Fruit fly (Drosophila melanogaster) whole organism, embryonic: ENCODE data around the gene CG2691.

Source experiments
- Atf-2 ChIP-seq: fragments of 200-800 bp; sonication (Bioruptor generic); optimal IDR thresholded peaks from 2 replicates; lab custom pipeline; 2016; ENCODE audit warnings: missing biosample characterization, missing genetic modification characterization
- Blimp-1 ChIP-seq: fragments of 200-800 bp; sonication (Bioruptor generic); optimal IDR thresholded peaks from 3 replicates; lab custom pipeline; 2018; ENCODE audit warnings: missing biosample characterization, missing genetic modification characterization, mild to moderate bottlenecking, moderate library complexity, missing genetic modification reagents
- CG10366 ChIP-seq: fragments of 200-800 bp; sonication (Bioruptor generic); IDR thresholded peaks from 2 replicates; pipeline ENCODE4 v1.3.6; 2022; ENCODE audit warnings: missing biosample characterization, missing genetic modification characterization
- CG12391 ChIP-seq: fragments of 200-800 bp; sonication (Bioruptor generic); optimal IDR thresholded peaks from 3 replicates; lab custom pipeline; 2018; ENCODE audit warnings: missing biosample characterization, mild to moderate bottlenecking, missing genetic modification characterization, moderate library complexity
- CG13775 ChIP-seq: fragments of 200-800 bp; sonication (Bioruptor generic); optimal IDR thresholded peaks from 3 replicates; lab custom pipeline; 2017; ENCODE audit warnings: missing biosample characterization, mild to moderate bottlenecking, missing genetic modification characterization
- CG14710 ChIP-seq: fragments of 200-800 bp; sonication (Bioruptor generic); optimal IDR thresholded peaks from 3 replicates; lab custom pipeline; 2019; ENCODE audit warnings: missing biosample characterization, mild to moderate bottlenecking, missing genetic modification characterization, moderate library complexity
- CG1529 ChIP-seq: fragments of 200-800 bp; sonication (Bioruptor generic); optimal IDR thresholded peaks from 3 replicates; lab custom pipeline; 2018; ENCODE audit warnings: missing biosample characterization, missing genetic modification characterization
- CG16779 ChIP-seq: fragments of 200-800 bp; sonication (Bioruptor generic); IDR thresholded peaks from 2 replicates; pipeline ENCODE4 v1.3.6; 2022; ENCODE audit warnings: missing biosample characterization, missing genetic modification characterization
- CG16815 ChIP-seq: fragments of 200-800 bp; sonication (Bioruptor generic); optimal IDR thresholded peaks from 3 replicates; lab custom pipeline; 2017; ENCODE audit warnings: missing biosample characterization, mild to moderate bottlenecking, missing genetic modification characterization
- CG17802 ChIP-seq: fragments of 200-800 bp; sonication (Bioruptor generic); optimal IDR thresholded peaks from 2 replicates; lab custom pipeline; 2018; ENCODE audit warnings: missing biosample characterization, mild to moderate bottlenecking, missing genetic modification characterization, moderate library complexity
- CG1792 ChIP-seq: fragments of 200-800 bp; sonication (Bioruptor generic); optimal IDR thresholded peaks from 2 replicates; lab custom pipeline; 2016; ENCODE audit warnings: missing biosample characterization, missing genetic modification characterization
- CG2116 ChIP-seq: fragments of 200-800 bp; sonication (Bioruptor generic); optimal IDR thresholded peaks from 3 replicates; lab custom pipeline; 2018; ENCODE audit warnings: missing biosample characterization, mild to moderate bottlenecking, missing genetic modification characterization
- CG2202 ChIP-seq: fragments of 200-800 bp; sonication (Bioruptor generic); optimal IDR thresholded peaks from 2 replicates; lab custom pipeline; 2018; ENCODE audit warnings: missing biosample characterization, mild to moderate bottlenecking, missing genetic modification characterization
- CG2875 ChIP-seq: fragments of 200-800 bp; sonication (Bioruptor generic); optimal IDR thresholded peaks from 2 replicates; lab custom pipeline; 2017; ENCODE audit warnings: missing biosample characterization, mild to moderate bottlenecking, missing genetic modification characterization, missing genetic modification reagents
- CG3163 ChIP-seq: fragments of 200-800 bp; sonication (Bioruptor generic); optimal IDR thresholded peaks from 3 replicates; lab custom pipeline; 2016; ENCODE audit warnings: missing biosample characterization, missing genetic modification characterization
- CG32772 ChIP-seq: fragments of 200-800 bp; sonication (Bioruptor generic); IDR thresholded peaks from 2 replicates; pipeline ENCODE4 v1.3.6; 2022; ENCODE audit warnings: missing biosample characterization, missing genetic modification characterization
- CG34422 ChIP-seq: fragments of 200-800 bp; sonication (Bioruptor generic); IDR thresholded peaks from 3 replicates; pipeline ENCODE4 v1.3.6; 2022; ENCODE audit warnings: missing biosample characterization, missing genetic modification characterization
- CG42726 ChIP-seq: fragments of 200-800 bp; sonication (Bioruptor generic); IDR thresholded peaks from 2 replicates; pipeline ENCODE4 v1.3.6; 2022; ENCODE audit warnings: missing biosample characterization, missing genetic modification characterization; ENCODE audit not compliant: partially characterized antibody
- CG4328 ChIP-seq: fragments of 200-800 bp; sonication (Bioruptor generic); optimal IDR thresholded peaks from 3 replicates; lab custom pipeline; 2017; ENCODE audit warnings: missing biosample characterization, missing genetic modification reagents, missing genetic modification characterization
- CG8089 ChIP-seq: fragments of 200-800 bp; sonication (Bioruptor generic); optimal IDR thresholded peaks from 3 replicates; lab custom pipeline; 2016; ENCODE audit warnings: missing biosample characterization, missing genetic modification characterization
- CG8478 ChIP-seq: fragments of >200 bp; optimal IDR thresholded peaks from 2 replicates; lab custom pipeline; 2018
- CG8944 ChIP-seq: fragments of 200-800 bp; sonication (Bioruptor generic); optimal IDR thresholded peaks from 3 replicates; lab custom pipeline; 2016; ENCODE audit warnings: missing biosample characterization, missing genetic modification characterization
- CG9797 ChIP-seq: fragments of 200-800 bp; sonication (Bioruptor generic); optimal IDR thresholded peaks from 3 replicates; lab custom pipeline; 2018; ENCODE audit warnings: missing biosample characterization, mild to moderate bottlenecking, missing genetic modification characterization
- CG9932 ChIP-seq: fragments of 200-800 bp; sonication (Bioruptor generic); IDR thresholded peaks from 2 replicates; pipeline ENCODE4 v1.3.6; 2022; ENCODE audit warnings: missing biosample characterization, missing genetic modification characterization
- CkIIα-i1 ChIP-seq: fragments of 200-800 bp; sonication (Bioruptor generic); IDR thresholded peaks from 2 replicates; pipeline ENCODE4 v1.3.6; 2022; ENCODE audit warnings: missing biosample characterization, missing genetic modification characterization
- Dek ChIP-seq: fragments of 200-800 bp; sonication (Bioruptor generic); optimal IDR thresholded peaks from 3 replicates; lab custom pipeline; 2019; ENCODE audit warnings: missing biosample characterization, mild to moderate bottlenecking, missing genetic modification characterization, moderate library complexity
- Gsc ChIP-seq: fragments of 200-800 bp; sonication (Bioruptor generic); IDR thresholded peaks from 2 replicates; pipeline ENCODE4 v1.3.6; 2022; ENCODE audit warnings: missing biosample characterization, missing genetic modification characterization
- Hmx ChIP-seq: fragments of 200-800 bp; sonication (Bioruptor generic); optimal IDR thresholded peaks from 2 replicates; lab custom pipeline; 2016; ENCODE audit warnings: missing biosample characterization, missing genetic modification characterization
- MESR4 ChIP-seq: fragments of 200-800 bp; sonication (Bioruptor generic); optimal IDR thresholded peaks from 2 replicates; lab custom pipeline; 2018; ENCODE audit warnings: missing biosample characterization, mild to moderate bottlenecking, missing genetic modification characterization, moderate library complexity
- Nf-YB ChIP-seq: fragments of 200-800 bp; sonication (Bioruptor generic); optimal IDR thresholded peaks from 3 replicates; lab custom pipeline; 2019; ENCODE audit warnings: missing biosample characterization, mild to moderate bottlenecking, missing genetic modification characterization, moderate library complexity
- NfI ChIP-seq: fragments of 200-800 bp; sonication (Bioruptor generic); optimal IDR thresholded peaks from 3 replicates; lab custom pipeline; 2018; ENCODE audit warnings: missing biosample characterization, mild to moderate bottlenecking, missing genetic modification characterization, moderate library complexity
- Taf1 ChIP-seq: fragments of 200-800 bp; sonication (Bioruptor generic); IDR thresholded peaks from 2 replicates; pipeline ENCODE4 v1.3.6; 2022; ENCODE audit warnings: missing biosample characterization, missing genetic modification characterization
- Usf ChIP-seq: fragments of 200-800 bp; sonication (Bioruptor generic); optimal IDR thresholded peaks from 2 replicates; lab custom pipeline; 2017; ENCODE audit warnings: missing genotype, missing biosample characterization, missing genetic modification characterization
- amos ChIP-seq: fragments of 200-800 bp; sonication (Bioruptor generic); IDR thresholded peaks from 2 replicates; pipeline ENCODE4 v1.3.6; 2022; ENCODE audit warnings: missing biosample characterization, missing genetic modification characterization; ENCODE audit not compliant: partially characterized antibody
- bowl ChIP-seq: fragments of 200-800 bp; sonication (Bioruptor generic); IDR thresholded peaks from 2 replicates; pipeline ENCODE4 v1.3.6; 2022; ENCODE audit warnings: missing biosample characterization, missing genetic modification characterization
- btn ChIP-seq: fragments of 200-800 bp; sonication (Bioruptor generic); optimal IDR thresholded peaks from 2 replicates; lab custom pipeline; 2016; ENCODE audit warnings: missing biosample characterization, missing genetic modification characterization
- caup ChIP-seq: fragments of 200-800 bp; sonication (Bioruptor generic); optimal IDR thresholded peaks from 3 replicates; lab custom pipeline; 2017; ENCODE audit warnings: missing biosample characterization, mild to moderate bottlenecking, missing genetic modification characterization, moderate library complexity; ENCODE audit not compliant: severe bottlenecking
- dysf ChIP-seq: fragments of 200-800 bp; sonication (Bioruptor generic); IDR thresholded peaks from 3 replicates; pipeline ENCODE4 v1.3.6; 2022; ENCODE audit warnings: missing biosample characterization, missing genetic modification characterization
- her ChIP-seq: fragments of 200-800 bp; sonication (Bioruptor generic); optimal IDR thresholded peaks from 2 replicates; lab custom pipeline; 2016; ENCODE audit warnings: missing biosample characterization, missing genetic modification characterization
- ken ChIP-seq: fragments of 200-800 bp; sonication (Bioruptor generic); IDR thresholded peaks from 3 replicates; pipeline ENCODE4 v1.3.6; 2022; ENCODE audit warnings: missing biosample characterization, missing genetic modification characterization
- knrl ChIP-seq: fragments of 200-800 bp; sonication (Bioruptor generic); IDR thresholded peaks from 3 replicates; pipeline ENCODE4 v1.3.6; 2022; ENCODE audit warnings: missing biosample characterization, missing genetic modification characterization; ENCODE audit not compliant: partially characterized antibody
- luna ChIP-seq: fragments of 200-800 bp; sonication (Bioruptor generic); optimal IDR thresholded peaks from 2 replicates; lab custom pipeline; 2016; ENCODE audit warnings: missing biosample characterization, missing genetic modification characterization
- mirr ChIP-seq: fragments of 200-800 bp; sonication (Bioruptor generic); optimal IDR thresholded peaks from 3 replicates; lab custom pipeline; 2018; ENCODE audit warnings: missing biosample characterization, mild to moderate bottlenecking, missing genetic modification characterization
- oc ChIP-seq: fragments of 200-800 bp; sonication (Bioruptor generic); optimal IDR thresholded peaks from 2 replicates; lab custom pipeline; 2018; ENCODE audit warnings: missing biosample characterization, mild to moderate bottlenecking, missing genetic modification characterization, moderate library complexity
- pb ChIP-seq: fragments of 200-800 bp; sonication (Bioruptor generic); optimal IDR thresholded peaks from 3 replicates; lab custom pipeline; 2016; ENCODE audit warnings: missing biosample characterization, missing genetic modification characterization
- pita ChIP-seq: fragments of 200-800 bp; sonication (Bioruptor generic); optimal IDR thresholded peaks from 2 replicates; lab custom pipeline; 2017; ENCODE audit warnings: missing biosample characterization, mild to moderate bottlenecking, missing genetic modification characterization
- sc ChIP-seq, 3 experiments: fragments of >200 bp in 2 of 3; fragments of 200-800 bp in 1 of 3; sonication (Bioruptor generic) in 1 of 3; optimal IDR thresholded peaks; 2 replicates in 2 of 3; 3 replicates in 1 of 3; lab custom pipeline; 2017; ENCODE audit warnings: mild to moderate bottlenecking in 1 of 3, missing biosample characterization in 1 of 3, missing genetic modification characterization in 1 of 3, missing genetic modification reagents in 1 of 3
- sim ChIP-seq: fragments of 200-800 bp; sonication (Bioruptor generic); IDR thresholded peaks from 2 replicates; pipeline ENCODE4 v1.3.6; 2022; ENCODE audit warnings: missing biosample characterization, missing genetic modification characterization
- slp2 ChIP-seq: fragments of 200-800 bp; sonication (Bioruptor generic); optimal IDR thresholded peaks from 2 replicates; lab custom pipeline; 2016; ENCODE audit warnings: missing biosample characterization, missing genetic modification characterization
- vvl ChIP-seq: fragments of 200-800 bp; sonication (Bioruptor generic); IDR thresholded peaks from 2 replicates; pipeline ENCODE4 v1.3.6; 2022; ENCODE audit warnings: missing biosample characterization, missing genetic modification characterization
- zf30C ChIP-seq: fragments of 200-800 bp; sonication (Bioruptor generic); optimal IDR thresholded peaks from 3 replicates; lab custom pipeline; 2018; ENCODE audit warnings: missing biosample characterization, mild to moderate bottlenecking, missing genetic modification characterization
- zfh2 ChIP-seq: fragments of 200-800 bp; sonication (Bioruptor generic); optimal IDR thresholded peaks from 2 replicates; lab custom pipeline; 2016; ENCODE audit warnings: missing biosample characterization, missing genetic modification characterization

Gene CG2691

DNA sequence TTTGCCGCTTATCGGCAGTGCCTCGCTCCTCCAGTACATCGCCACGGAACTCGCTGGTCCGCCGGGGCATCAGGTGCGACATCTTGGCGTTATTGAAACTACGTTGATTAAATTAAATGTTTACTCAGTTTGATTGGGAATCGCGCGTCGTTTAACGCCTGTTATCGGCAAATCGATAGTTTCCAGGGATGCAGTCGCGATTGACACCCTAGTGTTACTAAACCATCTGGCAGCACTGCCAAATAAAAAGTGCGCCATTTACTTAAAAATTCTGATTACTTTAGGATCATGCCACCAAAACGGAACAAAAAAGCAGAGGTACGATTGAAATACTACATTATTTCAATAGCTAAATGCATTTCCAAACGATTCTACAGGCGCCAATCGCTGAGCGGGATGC, 12.3 kb downstream of the CG2691 start, which contains the start of the genes Ndc80 and BthD (continued):
- no peak for TF ChIP-seq CG2875 (GFP tag; lab: Kevin White, UChicago)
- TF ChIP-seq amos = peak; percentile 70
- TF ChIP-seq pb (GFP tag; lab: Kevin White, UChicago) = no peak
- no peak for TF ChIP-seq bowl (GFP tag; lab: Robert Waterston, UW)
- TF ChIP-seq MESR4 = peak; percentile 26
- TF ChIP-seq caup (GFP tag; lab: Kevin White, UChicago) = no peak
- TF ChIP-seq NfI = no peak
- TF ChIP-seq CG2202 (tag; lab: Kevin White, UChicago) = no peak
- TF ChIP-seq sc (optimal IDR thresholded peaks at IDR 0.05; lab: Kevin White, UChicago) = no peak
- TF ChIP-seq sc (GFP tag; optimal IDR thresholded peaks at IDR 0.05; lab: Kevin White, UChicago) = no peak
- peak; percentile 56 for TF ChIP-seq knrl (GFP tag; lab: Robert Waterston, UW)
- TF ChIP-seq CG10366 (GFP tag; lab: Robert Waterston, UW) = no peak
- TF ChIP-seq Taf1 = no peak
- no peak for TF ChIP-seq zfh2
- TF ChIP-seq CG3163 (GFP tag; lab: Kevin White, UChicago) = no peak
- TF ChIP-seq pita (GFP tag; lab: Kevin White, UChicago) = no peak
- TF ChIP-seq CG32772 (GFP tag; lab: Robert Waterston, UW) = no peak
- peak; percentile 43 for TF ChIP-seq CG14710 (tag; lab: Kevin White, UChicago)
- no peak for TF ChIP-seq zf30C (GFP tag; lab: Kevin White, UChicago)
- no peak for TF ChIP-seq dysf
- TF ChIP-seq CG42726 (GFP tag; lab: Robert Waterston, UW) = no peak
- TF ChIP-seq CG8089 (GFP tag; lab: Kevin White, UChicago) = no peak
- no peak for TF ChIP-seq Usf (GFP tag; lab: Kevin White, UChicago)
- no peak for TF ChIP-seq CG8478 (lab: Kevin White, UChicago)
- no peak for TF ChIP-seq CG17802
- TF ChIP-seq vvl (GFP tag; lab: Robert Waterston, UW) = 0 out of 2 replicates have a peak, but pooled peaks have one; percentile 13
- TF ChIP-seq Blimp-1 (GFP tag; lab: Kevin White, UChicago) = no peak
- peak; percentile 23 for TF ChIP-seq CG9797 (GFP tag; lab: Kevin White, UChicago)
- no peak for TF ChIP-seq CkIIα-i1 (GFP tag; lab: Robert Waterston, UW)
- TF ChIP-seq Gsc = no peak
- TF ChIP-seq sim (GFP tag; lab: Robert Waterston, UW) = no peak
- TF ChIP-seq slp2 (GFP tag; lab: Kevin White, UChicago) = no peak
- TF ChIP-seq CG34422 (GFP tag; lab: Robert Waterston, UW) = no peak
- no peak for TF ChIP-seq CG13775 (GFP tag; lab: Kevin White, UChicago)
- no peak for TF ChIP-seq CG9932
- peak; percentile 87 for TF ChIP-seq CG2116 (GFP tag; lab: Kevin White, UChicago)
- TF ChIP-seq CG1529 = no peak
- TF ChIP-seq Atf-2 (GFP tag; lab: Kevin White, UChicago) = no peak
- TF ChIP-seq Hmx = no peak
- TF ChIP-seq CG12391 (tag; lab: Kevin White, UChicago) = no peak
- no peak for TF ChIP-seq CG16815 (GFP tag; lab: Kevin White, UChicago)
- no peak for TF ChIP-seq mirr (GFP tag; lab: Kevin White, UChicago)
- TF ChIP-seq Dek (tag; lab: Kevin White, UChicago) = no peak
- no peak for TF ChIP-seq ken
- TF ChIP-seq Nf-YB = no peak
- no peak for TF ChIP-seq her
- no peak for TF ChIP-seq btn (GFP tag; lab: Kevin White, UChicago)
- no peak for TF ChIP-seq CG16779 (GFP tag; lab: Robert Waterston, UW)
- TF ChIP-seq oc (tag; lab: Kevin White, UChicago) = no peak
- no peak for TF ChIP-seq CG4328
- no peak for TF ChIP-seq luna (GFP tag; lab: Kevin White, UChicago)
- TF ChIP-seq CG1792 (GFP tag; lab: Kevin White, UChicago) = no peak
- no peak for TF ChIP-seq CG8944 (GFP tag; lab: Kevin White, UChicago)
